Fruit fly (Drosophila melanogaster): ENCODE measurements around the gene CG15353.

- TF ChIP-seq h (optimal IDR thresholded peaks at IDR 0.05), result no peak
- TF ChIP-seq insv (optimal IDR thresholded peaks at IDR 0.05), result no peak
- TF ChIP-seq psq (optimal IDR thresholded peaks at IDR 0.05), result no peak
- TF ChIP-seq Sin3A (optimal IDR thresholded peaks at IDR 0.05), result no peak
- no peak for TF ChIP-seq Myc (optimal IDR thresholded peaks at IDR 0.05)
Observed at dm6 chr2L:1967301-1967700, 39.7 kb downstream of the CG15353 start.

All from Kc167 (cell line).